Fruit fly (Drosophila melanogaster): ENCODE results near the gene CG14075.

CG14075 gene

dm6 chr3L:19013086-19013752, 28.5 kb downstream of the CG14075 start:
- no peak for TF ChIP-seq CG9948 (tag; optimal IDR thresholded peaks at IDR 0.05)
- TF ChIP-seq CG8301 (tag; optimal IDR thresholded peaks at IDR 0.05), result no peak

- TF ChIP-seq CG32121 (GFP tag; IDR thresholded peaks at IDR 0.05), result no peak
- no peak for TF ChIP-seq CG8159 (tag; optimal IDR thresholded peaks at IDR 0.05)
- no peak for TF ChIP-seq Pif1B (GFP tag; optimal IDR thresholded peaks at IDR 0.05)
- no peak for TF ChIP-seq fd96Ca (GFP tag; IDR thresholded peaks at IDR 0.05)
- no peak for TF ChIP-seq D1 (tag; optimal IDR thresholded peaks at IDR 0.05)
- no peak for TF ChIP-seq CG14655 (GFP tag; optimal IDR thresholded peaks at IDR 0.05)
- no peak for TF ChIP-seq Pif1A (GFP tag; optimal IDR thresholded peaks at IDR 0.05)
- TF ChIP-seq rn (GFP tag; IDR thresholded peaks at IDR 0.05), result no peak
- no peak for TF ChIP-seq CG34367 (tag; optimal IDR thresholded peaks at IDR 0.05)
- TF ChIP-seq Ets98B (GFP tag; IDR thresholded peaks at IDR 0.05), result no peak
- TF ChIP-seq CG9948 (tag; optimal IDR thresholded peaks at IDR 0.05), result no peak
- no peak for TF ChIP-seq gl (tag; optimal IDR thresholded peaks at IDR 0.05)
- TF ChIP-seq CG8301 (tag; optimal IDR thresholded peaks at IDR 0.05), result no peak
- no peak for TF ChIP-seq CG17806 (tag; optimal IDR thresholded peaks at IDR 0.05)
- no peak for TF ChIP-seq CG10348 (GFP tag; IDR thresholded peaks at IDR 0.05)
- TF ChIP-seq Snoo (tag; optimal IDR thresholded peaks at IDR 0.05), result no peak
- TF ChIP-seq CG15710 (tag; optimal IDR thresholded peaks at IDR 0.05), result no peak
- no peak for TF ChIP-seq CG13204 (GFP tag; optimal IDR thresholded peaks at IDR 0.05)
These were observed 29.3 kb downstream of the CG14075 start for dm6 chr3L:19014090-19014489.

dm6 chr3L:19014802-19015201, 30.0 kb downstream of the CG14075 start:
- TF ChIP-seq Pif1B (GFP tag; optimal IDR thresholded peaks at IDR 0.05) (no peak), Ets98B (GFP tag; IDR thresholded peaks at IDR 0.05) (no peak), D1 (tag; optimal IDR thresholded peaks at IDR 0.05) (no peak), CG8301 (tag; optimal IDR thresholded peaks at IDR 0.05) (no peak), CG34367 (tag; optimal IDR thresholded peaks at IDR 0.05) (no peak), CG12605 (GFP tag; IDR thresholded peaks at IDR 0.05) (no peak), gl (tag; optimal IDR thresholded peaks at IDR 0.05) (no peak), CG4496 (GFP tag; IDR thresholded peaks at IDR 0.05) (no peak), CG15710 (tag; optimal IDR thresholded peaks at IDR 0.05) (no peak), Snoo (tag; optimal IDR thresholded peaks at IDR 0.05) (no peak), fd96Ca (GFP tag; IDR thresholded peaks at IDR 0.05) (no peak), CG14655 (GFP tag; optimal IDR thresholded peaks at IDR 0.05) (no peak), rn (GFP tag; IDR thresholded peaks at IDR 0.05) (no peak), CG10348 (GFP tag; IDR thresholded peaks at IDR 0.05) (no peak), CG8159 (tag; optimal IDR thresholded peaks at IDR 0.05) (no peak), EcR (GFP tag; optimal IDR thresholded peaks at IDR 0.05) (no peak)

DNA sequence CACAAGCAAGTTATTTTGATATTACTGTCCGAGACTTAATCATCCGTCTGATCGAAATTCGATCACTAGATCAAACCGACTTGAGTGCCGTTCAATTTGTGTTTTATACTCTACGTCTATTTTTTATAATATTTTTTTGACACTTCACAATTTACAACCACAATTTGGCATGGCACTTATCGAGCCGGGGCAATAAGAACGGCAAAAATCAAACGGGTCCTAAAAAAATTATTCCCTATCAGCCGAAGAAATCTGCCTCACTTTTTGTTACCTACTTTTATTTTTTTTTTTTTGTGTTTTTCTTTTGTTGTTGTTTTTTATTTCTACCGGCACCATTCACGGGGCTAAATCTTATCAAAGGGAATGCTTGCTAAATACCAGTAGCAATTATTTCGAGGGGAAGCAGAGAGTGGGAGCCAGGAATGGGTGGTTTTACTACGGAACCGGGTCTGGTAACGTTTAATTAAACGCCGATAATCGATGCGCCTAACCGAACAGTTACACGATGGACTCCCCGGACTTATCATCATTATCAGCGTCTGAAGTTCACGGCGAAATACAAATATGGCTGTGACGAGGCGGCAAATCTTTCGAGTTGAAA, 30.8 kb downstream of the CG14075 start:
- no peak for TF ChIP-seq CG32121 (GFP tag; IDR thresholded peaks at IDR 0.05)
- no peak for TF ChIP-seq Ets98B (GFP tag; IDR thresholded peaks at IDR 0.05)
- no peak for TF ChIP-seq CG34367 (tag; optimal IDR thresholded peaks at IDR 0.05)
- TF ChIP-seq EcR (GFP tag; optimal IDR thresholded peaks at IDR 0.05), result no peak
- no peak for TF ChIP-seq Pif1B (GFP tag; optimal IDR thresholded peaks at IDR 0.05)
- no peak for TF ChIP-seq fd96Ca (GFP tag; IDR thresholded peaks at IDR 0.05)
- TF ChIP-seq CG13204 (GFP tag; optimal IDR thresholded peaks at IDR 0.05), result no peak
- no peak for TF ChIP-seq CG4496 (GFP tag; IDR thresholded peaks at IDR 0.05)
- TF ChIP-seq CG15710 (tag; optimal IDR thresholded peaks at IDR 0.05), result no peak
- TF ChIP-seq CG10348 (GFP tag; IDR thresholded peaks at IDR 0.05), result no peak
- no peak for TF ChIP-seq CG17806 (tag; optimal IDR thresholded peaks at IDR 0.05)
- no peak for TF ChIP-seq CG12605 (GFP tag; IDR thresholded peaks at IDR 0.05)
- no peak for TF ChIP-seq CG14655 (GFP tag; optimal IDR thresholded peaks at IDR 0.05)
- TF ChIP-seq CG8301 (tag; optimal IDR thresholded peaks at IDR 0.05), result no peak
- TF ChIP-seq D1 (tag; optimal IDR thresholded peaks at IDR 0.05), result no peak
- no peak for TF ChIP-seq gl (tag; optimal IDR thresholded peaks at IDR 0.05)

DNA sequence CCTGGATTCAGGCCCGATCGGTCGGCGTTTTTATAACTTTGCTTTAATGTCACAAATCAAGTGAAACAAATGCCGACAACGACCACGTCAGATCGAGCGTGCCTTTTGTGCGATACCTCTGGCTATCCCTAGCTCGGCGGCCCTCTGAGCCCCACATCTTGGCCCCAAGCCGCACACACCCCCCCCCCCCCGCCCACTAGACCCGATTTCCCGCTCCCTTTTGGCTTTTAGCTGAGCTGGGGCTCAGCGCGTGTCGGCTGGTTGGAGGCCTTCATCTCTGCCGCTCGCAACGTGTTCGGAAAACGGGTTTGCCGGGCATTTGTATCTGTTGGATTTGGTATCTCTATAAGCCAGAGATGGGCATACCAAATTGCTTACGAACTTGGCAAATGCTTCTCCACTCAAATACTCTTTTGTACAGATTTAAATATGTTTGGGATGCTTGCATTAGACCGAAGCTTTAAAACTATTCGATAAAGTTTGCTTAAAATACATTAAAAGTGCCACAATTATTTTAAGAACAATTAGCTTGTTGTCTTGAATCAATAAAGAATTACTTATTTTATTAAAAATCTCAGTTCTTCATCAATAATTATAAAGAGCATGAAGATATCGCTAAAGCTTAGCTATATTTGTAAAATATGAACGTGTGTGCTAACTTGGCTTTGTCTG, 31.5 kb downstream of the CG14075 start:
- TF ChIP-seq CG8159 (tag; optimal IDR thresholded peaks at IDR 0.05) (peak; percentile 79), Pif1B (GFP tag; optimal IDR thresholded peaks at IDR 0.05) (peak; percentile 58), D1 (tag; optimal IDR thresholded peaks at IDR 0.05) (no peak), CG17806 (tag; optimal IDR thresholded peaks at IDR 0.05) (peak; percentile 76), Ets98B (GFP tag; IDR thresholded peaks at IDR 0.05) (peak; percentile 37; the same call in 1 of the 2 replicates), CG15710 (tag; optimal IDR thresholded peaks at IDR 0.05) (peak; percentile 76), CG32121 (GFP tag; IDR thresholded peaks at IDR 0.05) (peak; percentile 52), Snoo (tag; optimal IDR thresholded peaks at IDR 0.05) (peak; percentile 54), CG4496 (GFP tag; IDR thresholded peaks at IDR 0.05) (peak; percentile 20; the same call in 1 of the 3 replicates), Pif1A (GFP tag; optimal IDR thresholded peaks at IDR 0.05) (peak; percentile 58), CG34367 (tag; optimal IDR thresholded peaks at IDR 0.05) (peak; percentile 66), EcR (GFP tag; optimal IDR thresholded peaks at IDR 0.05) (no peak), CG9948 (tag; optimal IDR thresholded peaks at IDR 0.05) (peak; percentile 67), CG13204 (GFP tag; optimal IDR thresholded peaks at IDR 0.05) (peak; percentile 77), gl (tag; optimal IDR thresholded peaks at IDR 0.05) (no peak), CG12605 (GFP tag; IDR thresholded peaks at IDR 0.05) (no peak), CG8301 (tag; optimal IDR thresholded peaks at IDR 0.05) (peak; percentile 62), CG14655 (GFP tag; optimal IDR thresholded peaks at IDR 0.05) (peak; percentile 66), CG10348 (GFP tag; IDR thresholded peaks at IDR 0.05) (no peak; the same call in 1 of the 2 replicates), fd96Ca (GFP tag; IDR thresholded peaks at IDR 0.05) (no peak), rn (GFP tag; IDR thresholded peaks at IDR 0.05) (no peak)

All from whole organism, pupa.